Fruit fly (Drosophila melanogaster): ENCODE results near the gene RNaseX25.
A peak's percentile ranks its signal among the peaks of the same experiment; 100 is the strongest.

Gene RNaseX25

dm6 chr3L:7941514-7941913 is 28.9 kb upstream of the RNaseX25 start:
- TF ChIP-seq Clk (GFP tag; optimal IDR thresholded peaks at IDR 0.05) (no peak), Mnt (GFP tag; optimal IDR thresholded peaks at IDR 0.05) (no peak)

DNA sequence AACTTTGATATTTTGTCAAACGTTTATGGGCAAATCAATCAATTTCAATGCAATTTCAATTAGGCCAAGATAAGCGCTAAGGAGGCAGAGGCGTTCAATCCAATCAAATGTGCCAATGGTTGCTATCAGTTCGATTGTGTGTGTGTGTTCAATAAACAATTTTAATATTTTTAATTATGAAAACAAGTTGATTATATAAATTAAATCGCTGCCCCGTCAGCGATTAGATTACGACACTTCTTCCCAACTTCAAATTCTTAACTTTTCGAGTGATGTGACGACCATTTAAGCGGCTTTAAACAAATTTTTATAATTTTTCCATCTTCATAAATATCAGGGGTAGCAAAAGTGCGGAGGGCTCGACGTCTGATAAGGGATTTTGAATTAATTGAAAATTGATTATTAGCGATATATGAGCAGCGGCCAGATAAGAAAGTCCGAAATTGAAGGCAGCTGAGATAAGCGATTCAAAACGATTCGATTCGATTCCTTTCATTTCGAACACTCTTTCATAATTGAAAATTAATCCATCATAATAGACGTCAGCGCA is 27.9 kb upstream of the RNaseX25 start:
- no peak for TF ChIP-seq CG11617 (GFP tag; optimal IDR thresholded peaks at IDR 0.05)
- peak; percentile 27 for TF ChIP-seq kay (GFP tag; ENCODE audit: borderline replicate concordance)
- no peak for TF ChIP-seq CG5204 (GFP tag; optimal IDR thresholded peaks at IDR 0.05)
- TF ChIP-seq cnc (optimal IDR thresholded peaks at IDR 0.05): no peak
- TF ChIP-seq cic (GFP tag; optimal IDR thresholded peaks at IDR 0.05): no peak
- TF ChIP-seq CG7045 (GFP tag; optimal IDR thresholded peaks at IDR 0.05): peak; percentile 19
- no peak for TF ChIP-seq pad (GFP tag; optimal IDR thresholded peaks at IDR 0.05)

DNA sequence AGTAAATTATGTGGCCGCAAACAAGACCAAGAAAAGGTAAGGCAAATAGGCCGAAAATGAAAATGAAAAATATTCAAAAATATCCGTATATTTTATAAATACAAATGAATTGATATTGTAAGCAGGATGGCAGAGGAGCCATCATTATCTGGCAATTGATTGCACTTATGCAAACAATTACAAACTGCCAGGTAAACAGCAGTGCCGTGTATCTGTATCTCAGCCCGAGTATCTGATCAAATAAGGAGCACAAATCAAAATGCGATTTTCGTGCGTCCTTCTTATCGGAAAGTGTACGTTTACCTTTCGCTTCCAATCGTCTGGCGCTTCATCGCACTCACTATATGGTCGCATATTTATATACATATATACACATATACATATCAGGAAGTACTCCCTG is 27.3 kb upstream of the RNaseX25 start:
- no peak for TF ChIP-seq CG7101 (tag; optimal IDR thresholded peaks at IDR 0.05)
- no peak for TF ChIP-seq CG5204 (GFP tag; optimal IDR thresholded peaks at IDR 0.05)
- TF ChIP-seq Crg-1 (GFP tag; optimal IDR thresholded peaks at IDR 0.05): no peak
- TF ChIP-seq tj (GFP tag; optimal IDR thresholded peaks at IDR 0.05): no peak
- TF ChIP-seq CG7045 (GFP tag; optimal IDR thresholded peaks at IDR 0.05): no peak
- no peak for TF ChIP-seq toe (GFP tag; optimal IDR thresholded peaks at IDR 0.05)
- no peak for TF ChIP-seq CG11617 (GFP tag; optimal IDR thresholded peaks at IDR 0.05)

- TF ChIP-seq CG5204 (GFP tag; optimal IDR thresholded peaks at IDR 0.05) (no peak), CG7101 (tag; optimal IDR thresholded peaks at IDR 0.05) (no peak), ovo (GFP tag; optimal IDR thresholded peaks at IDR 0.05) (no peak), kay (GFP tag; ENCODE audit: borderline replicate concordance) (peak; percentile 43), bab1 (GFP tag; optimal IDR thresholded peaks at IDR 0.05) (no peak), CG11617 (GFP tag; optimal IDR thresholded peaks at IDR 0.05) (no peak), Mnt (GFP tag; optimal IDR thresholded peaks at IDR 0.05) (no peak), CG1620 (GFP tag; optimal IDR thresholded peaks at IDR 0.05) (no peak)
Measured at dm6 chr3L:7943950-7944349, 26.4 kb upstream of the RNaseX25 start.

DNA sequence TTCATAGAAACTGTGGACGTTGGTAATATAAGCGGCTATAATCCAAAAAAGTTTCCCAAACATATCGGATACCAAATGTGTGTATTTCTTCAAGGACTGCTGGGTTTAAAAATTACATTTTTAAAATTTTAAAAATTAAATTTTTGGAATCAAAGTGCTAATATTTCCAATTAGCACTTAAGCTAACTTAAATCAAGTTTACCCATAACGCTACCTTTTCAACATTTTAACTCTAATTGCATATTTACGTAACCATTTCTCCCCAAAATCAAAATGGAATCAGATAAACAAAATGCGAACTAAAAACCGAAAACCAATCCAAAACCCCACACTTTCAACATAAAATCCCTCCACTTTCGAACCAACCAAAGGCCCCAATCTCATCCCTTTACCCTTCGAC is 24.2 kb upstream of the RNaseX25 start, which contains the start of gene CG43880:
CG43880 (minus strand) TSS at position 101 of the 400 bp plus-strand sequence.
- TF ChIP-seq cnc (optimal IDR thresholded peaks at IDR 0.05) (no peak), cic (GFP tag; optimal IDR thresholded peaks at IDR 0.05) (no peak), CG11617 (GFP tag; optimal IDR thresholded peaks at IDR 0.05) (no peak), CG7101 (tag; optimal IDR thresholded peaks at IDR 0.05) (no peak), CG7045 (GFP tag; optimal IDR thresholded peaks at IDR 0.05) (no peak), CG5204 (GFP tag; optimal IDR thresholded peaks at IDR 0.05) (no peak), toe (GFP tag; optimal IDR thresholded peaks at IDR 0.05) (no peak), Hr96 (GFP tag; optimal IDR thresholded peaks at IDR 0.05) (no peak), Clk (GFP tag; optimal IDR thresholded peaks at IDR 0.05) (no peak), Crg-1 (GFP tag; optimal IDR thresholded peaks at IDR 0.05) (no peak), CG1620 (GFP tag; optimal IDR thresholded peaks at IDR 0.05) (no peak), tj (GFP tag; optimal IDR thresholded peaks at IDR 0.05) (no peak), CG12768 (GFP tag; optimal IDR thresholded peaks at IDR 0.05) (no peak), kay (GFP tag; ENCODE audit: borderline replicate concordance) (no peak)

DNA sequence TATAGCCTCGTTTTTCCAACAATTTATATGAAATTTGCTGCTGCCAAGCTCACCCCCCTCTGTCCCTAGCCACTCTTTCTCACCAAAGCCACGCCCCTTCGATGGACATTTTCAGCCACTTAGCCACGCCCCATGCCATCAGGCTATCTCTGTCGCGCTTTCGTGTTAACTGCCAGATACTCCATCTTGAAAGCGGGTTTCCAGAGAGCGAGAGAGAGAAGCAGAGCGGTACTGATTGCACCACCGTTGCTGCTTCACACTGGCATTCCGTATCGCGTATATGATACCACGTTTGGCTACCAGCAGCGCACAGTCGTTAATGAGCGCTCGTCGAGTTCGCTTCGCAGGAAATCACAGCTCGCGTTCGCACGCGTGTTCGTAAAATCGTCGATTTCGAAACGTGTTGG is 22.5 kb upstream of the RNaseX25 start, which contains the start of gene exex:
exex (plus strand) TSS at position 307 of the 407 bp plus-strand sequence.
- TF ChIP-seq Mnt (GFP tag; optimal IDR thresholded peaks at IDR 0.05) (peak; percentile 35), CG12768 (GFP tag; optimal IDR thresholded peaks at IDR 0.05) (no peak)

DNA sequence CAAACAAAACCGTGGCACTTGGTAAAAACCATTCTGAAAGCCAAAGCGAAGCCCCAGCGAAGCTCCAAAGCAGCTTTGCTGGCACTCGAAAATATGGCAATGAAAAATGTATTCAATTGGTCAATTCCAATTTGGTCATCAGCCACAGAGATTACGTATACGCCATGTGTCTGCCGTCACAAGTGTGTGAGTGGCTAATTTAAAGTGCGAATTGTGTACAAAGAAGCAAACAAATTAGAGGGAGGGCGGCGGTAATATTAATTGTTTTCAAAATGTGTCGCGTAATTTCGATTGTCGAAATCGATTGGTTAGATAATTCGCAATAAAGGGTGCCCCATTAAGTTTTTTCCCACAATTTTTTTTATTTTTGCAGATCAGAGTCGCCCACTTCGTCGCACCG is 20.6 kb upstream of the RNaseX25 start:
- TF ChIP-seq CG12768 (GFP tag; optimal IDR thresholded peaks at IDR 0.05) (no peak), ovo (GFP tag; optimal IDR thresholded peaks at IDR 0.05) (no peak), Crg-1 (GFP tag; optimal IDR thresholded peaks at IDR 0.05) (no peak), CG14711 (tag; optimal IDR thresholded peaks at IDR 0.05) (no peak), CG7045 (GFP tag; optimal IDR thresholded peaks at IDR 0.05) (no peak), cic (GFP tag; optimal IDR thresholded peaks at IDR 0.05) (no peak), CG11617 (GFP tag; optimal IDR thresholded peaks at IDR 0.05) (no peak), pad (GFP tag; optimal IDR thresholded peaks at IDR 0.05) (no peak), CG1620 (GFP tag; optimal IDR thresholded peaks at IDR 0.05) (no peak), CG5204 (GFP tag; optimal IDR thresholded peaks at IDR 0.05) (no peak), tj (GFP tag; optimal IDR thresholded peaks at IDR 0.05) (no peak), CG33017 (tag; optimal IDR thresholded peaks at IDR 0.05) (no peak), Clk (GFP tag; optimal IDR thresholded peaks at IDR 0.05) (no peak), toe (GFP tag; optimal IDR thresholded peaks at IDR 0.05) (no peak), bab1 (GFP tag; optimal IDR thresholded peaks at IDR 0.05) (no peak), kay (GFP tag; ENCODE audit: borderline replicate concordance) (no peak), cnc (optimal IDR thresholded peaks at IDR 0.05) (no peak), CG7101 (tag; optimal IDR thresholded peaks at IDR 0.05) (no peak)

dm6 chr3L:7951841-7952240 is 18.5 kb upstream of the RNaseX25 start:
- TF ChIP-seq pad (GFP tag; optimal IDR thresholded peaks at IDR 0.05): no peak
- TF ChIP-seq CG14711 (tag; optimal IDR thresholded peaks at IDR 0.05): no peak
- peak; percentile 40 for TF ChIP-seq cic (GFP tag; optimal IDR thresholded peaks at IDR 0.05)
- TF ChIP-seq Mnt (GFP tag; optimal IDR thresholded peaks at IDR 0.05): no peak
- TF ChIP-seq CG1620 (GFP tag; optimal IDR thresholded peaks at IDR 0.05): no peak
- TF ChIP-seq Crg-1 (GFP tag; optimal IDR thresholded peaks at IDR 0.05): no peak
- TF ChIP-seq toe (GFP tag; optimal IDR thresholded peaks at IDR 0.05): no peak
- peak; percentile 82 for TF ChIP-seq kay (GFP tag; ENCODE audit: borderline replicate concordance)
- TF ChIP-seq CG11617 (GFP tag; optimal IDR thresholded peaks at IDR 0.05): no peak
- TF ChIP-seq tj (GFP tag; optimal IDR thresholded peaks at IDR 0.05): peak; percentile 42
